Worm (Caenorhabditis elegans) whole organism, mixed stage, embryonic: ENCODE data around the gene C07A9.10.

Experiments used
- bed-3 ChIP-seq: fragments of 200-800 bp; sonication (Bioruptor generic); optimal IDR thresholded peaks from 3 replicates; lab custom pipeline; 2018; ENCODE audit warnings: mild to moderate bottlenecking, missing genetic modification characterization, moderate library complexity, missing compliant biosample characterization
- blmp-1 ChIP-seq: fragments of 150-350 bp; optimal IDR thresholded peaks from 2 replicates; lab custom pipeline; 2014; ENCODE audit warnings: missing biosample characterization, missing genetic modification characterization
- ceh-39 ChIP-seq: fragments of 150-350 bp; optimal IDR thresholded peaks from 2 replicates; lab custom pipeline; 2014; ENCODE audit warnings: missing biosample characterization, missing genetic modification characterization
- ceh-43 ChIP-seq: fragments of 200-800 bp; sonication (Bioruptor generic); optimal IDR thresholded peaks from 2 replicates; lab custom pipeline; 2018; ENCODE audit warnings: mild to moderate bottlenecking, missing genetic modification characterization, moderate library complexity, missing compliant biosample characterization
- ceh-83 ChIP-seq: fragments of 200-800 bp; sonication (Bioruptor generic); optimal IDR thresholded peaks from 2 replicates; lab custom pipeline; 2018; ENCODE audit warnings: mild to moderate bottlenecking, missing genetic modification characterization, missing compliant biosample characterization
- ces-1 ChIP-seq: fragments of 150-350 bp; optimal IDR thresholded peaks from 2 replicates; lab custom pipeline; 2014; ENCODE audit warnings: missing biosample characterization, missing genetic modification reagents, missing genetic modification characterization
- cnd-1 ChIP-seq: fragments of 200-800 bp; sonication (Bioruptor generic); optimal IDR thresholded peaks from 2 replicates; lab custom pipeline; 2018; ENCODE audit warnings: mild to moderate bottlenecking, missing genetic modification characterization, missing compliant biosample characterization
- drap-1 ChIP-seq: fragments of 200-800 bp; sonication (Bioruptor generic); optimal IDR thresholded peaks from 3 replicates; lab custom pipeline; 2018; ENCODE audit warnings: mild to moderate bottlenecking, missing genetic modification characterization, missing compliant biosample characterization
- ham-2 ChIP-seq: fragments of 200-800 bp; sonication (Bioruptor generic); optimal IDR thresholded peaks from 2 replicates; lab custom pipeline; 2018; ENCODE audit warnings: mild to moderate bottlenecking, missing genetic modification characterization, missing compliant biosample characterization
- hlh-1 ChIP-seq: fragments of 150-350 bp; optimal IDR thresholded peaks from 2 replicates; lab custom pipeline; 2014; ENCODE audit warnings: missing biosample characterization, missing genetic modification reagents, missing genetic modification characterization
- lin-13 ChIP-seq: fragments of 150-350 bp; optimal IDR thresholded peaks from 2 replicates; lab custom pipeline; 2014; ENCODE audit warnings: missing biosample characterization, missing genetic modification characterization
- lin-32 ChIP-seq: fragments of 200-800 bp; sonication (Bioruptor generic); optimal IDR thresholded peaks from 2 replicates; lab custom pipeline; 2018; ENCODE audit warnings: mild to moderate bottlenecking, missing genetic modification characterization, missing compliant biosample characterization
- mep-1 ChIP-seq: fragments of 150-350 bp; optimal IDR thresholded peaks from 2 replicates; lab custom pipeline; 2017; ENCODE audit warnings: missing biosample characterization, missing genetic modification reagents, missing genetic modification characterization, inconsistent platforms
- nhr-12 ChIP-seq: fragments of 150-350 bp; optimal IDR thresholded peaks from 2 replicates; lab custom pipeline; 2014; ENCODE audit warnings: missing biosample characterization, missing genetic modification characterization
- nhr-2 ChIP-seq: fragments of 150-350 bp; optimal IDR thresholded peaks from 2 replicates; lab custom pipeline; 2014; ENCODE audit warnings: missing biosample characterization, missing genetic modification characterization
- nhr-76 ChIP-seq: sonication (generic microtip); optimal IDR thresholded peaks from 2 replicates; lab custom pipeline; 2017; ENCODE audit warnings: missing biosample characterization, missing genetic modification characterization
- pha-4 ChIP-seq: fragments of 150-350 bp; optimal IDR thresholded peaks from 2 replicates; lab custom pipeline; 2018; ENCODE audit warnings: missing biosample characterization, missing genetic modification reagents, missing genetic modification characterization
- sem-2 ChIP-seq: fragments of 200-800 bp; sonication (Bioruptor generic); optimal IDR thresholded peaks from 2 replicates; lab custom pipeline; 2018; ENCODE audit warnings: mild to moderate bottlenecking, missing genetic modification characterization, missing compliant biosample characterization
- sptf-1 ChIP-seq: sonication (generic microtip); optimal IDR thresholded peaks from 2 replicates; lab custom pipeline; 2017; ENCODE audit warnings: mild to moderate bottlenecking, missing genetic modification characterization, moderate library complexity, missing compliant biosample characterization
- tbx-8 ChIP-seq: fragments of 200-800 bp; sonication (Bioruptor generic); optimal IDR thresholded peaks from 2 replicates; lab custom pipeline; 2018; ENCODE audit warnings: mild to moderate bottlenecking, missing genetic modification characterization, moderate library complexity, missing compliant biosample characterization
- unc-120 ChIP-seq: sonication (generic microtip); optimal IDR thresholded peaks from 2 replicates; lab custom pipeline; 2017; ENCODE audit warnings: missing genetic modification characterization, missing compliant biosample characterization; ENCODE audit not compliant: poor library complexity, severe bottlenecking
- unc-39 ChIP-seq: fragments of 150-350 bp; optimal IDR thresholded peaks from 2 replicates; lab custom pipeline; 2014; ENCODE audit warnings: missing biosample characterization, missing genetic modification characterization
- unc-62 ChIP-seq: fragments of 150-350 bp; optimal IDR thresholded peaks from 2 replicates; lab custom pipeline; 2014; ENCODE audit warnings: missing biosample characterization, missing genetic modification reagents, missing genetic modification characterization
- zip-8 ChIP-seq: fragments of 150-350 bp; optimal IDR thresholded peaks from 2 replicates; lab custom pipeline; 2014; ENCODE audit warnings: missing biosample characterization, missing genetic modification characterization
- ztf-11 ChIP-seq: fragments of 150-350 bp; optimal IDR thresholded peaks from 2 replicates; lab custom pipeline; 2014; ENCODE audit warnings: missing biosample characterization, missing genetic modification characterization

Gene C07A9.10

ce11 chrIII:9702665-9703252 is 16.9 kb upstream of the C07A9.10 start:
- TF ChIP-seq pha-4 (tag; lab: Kevin White, UChicago) (no peak), drap-1 (GFP tag; lab: Kevin White, UChicago) (no peak), zip-8 (no peak), ztf-11 (tag; lab: Kevin White, UChicago) (no peak), mep-1 (tag; lab: Kevin White, UChicago) (no peak), lin-13 (tag; lab: Kevin White, UChicago) (no peak), ceh-43 (no peak), nhr-2 (tag; lab: Kevin White, UChicago) (no peak), cnd-1 (tag; lab: Kevin White, UChicago) (no peak), nhr-76 (tag; lab: Kevin White, UChicago) (no peak)

- TF ChIP-seq zip-8 (no peak), blmp-1 (tag; lab: Kevin White, UChicago) (no peak), tbx-8 (no peak), unc-120 (tag; lab: Kevin White, UChicago) (peak; percentile 9), unc-39 (no peak)
Observed at ce11 chrIII:9701798-9702197, 15.9 kb upstream of the C07A9.10 start.

ce11 chrIII:9700114-9700690 is 14.3 kb upstream of the C07A9.10 start:
- TF ChIP-seq unc-62 (GFP tag; lab: Kevin White, UChicago) = peak; percentile 59
- TF ChIP-seq ham-2 (GFP tag; lab: Kevin White, UChicago) = peak; percentile 11
- TF ChIP-seq unc-39 = no peak
- no peak for TF ChIP-seq lin-32 (GFP tag; lab: Kevin White, UChicago)
- peak; percentile 47 for TF ChIP-seq ces-1 (GFP tag; lab: Kevin White, UChicago)
- TF ChIP-seq nhr-2 (tag; lab: Kevin White, UChicago) = peak; percentile 68
- TF ChIP-seq drap-1 (GFP tag; lab: Kevin White, UChicago) = peak; percentile 7

ce11 chrIII:9699576-9699975 is 13.7 kb upstream of the C07A9.10 start, which contains the start of gene tlk-1:
tlk-1 (plus strand) TSS chrIII:9699876.
- no peak for TF ChIP-seq bed-3 (GFP tag; lab: Kevin White, UChicago)
- no peak for TF ChIP-seq hlh-1 (tag; lab: Kevin White, UChicago)
- TF ChIP-seq ceh-39 = no peak
- no peak for TF ChIP-seq mep-1 (tag; lab: Kevin White, UChicago)
- TF ChIP-seq sem-2 (GFP tag; lab: Kevin White, UChicago) = no peak
- TF ChIP-seq nhr-12 = no peak
- no peak for TF ChIP-seq drap-1 (GFP tag; lab: Kevin White, UChicago)
- TF ChIP-seq nhr-76 (tag; lab: Kevin White, UChicago) = no peak

- no peak for TF ChIP-seq lin-32 (GFP tag; lab: Kevin White, UChicago)
- peak; percentile 4 for TF ChIP-seq unc-62 (GFP tag; lab: Kevin White, UChicago)
- peak; percentile 22 for TF ChIP-seq ces-1 (GFP tag; lab: Kevin White, UChicago)
Observed at ce11 chrIII:9698635-9699396, 13.0 kb upstream of the C07A9.10 start.

- TF ChIP-seq pha-4 (tag; lab: Kevin White, UChicago) = no peak
- no peak for TF ChIP-seq zip-8
- TF ChIP-seq unc-120 (tag; lab: Kevin White, UChicago) = no peak
- TF ChIP-seq bed-3 (GFP tag; lab: Kevin White, UChicago) = no peak
- TF ChIP-seq cnd-1 (tag; lab: Kevin White, UChicago) = no peak
- no peak for TF ChIP-seq unc-39
- TF ChIP-seq hlh-1 (tag; lab: Kevin White, UChicago) = no peak
- no peak for TF ChIP-seq lin-32 (GFP tag; lab: Kevin White, UChicago)
- no peak for TF ChIP-seq sptf-1 (tag; lab: Kevin White, UChicago)
- no peak for TF ChIP-seq mep-1 (tag; lab: Kevin White, UChicago)
- TF ChIP-seq ceh-83 (GFP tag; lab: Kevin White, UChicago) = no peak
- TF ChIP-seq, all 35 proteins: peak for 0
Observed at ce11 chrIII:9697886-9698285, 12.0 kb upstream of the C07A9.10 start.
